Fruit fly (Drosophila melanogaster): ENCODE results near the gene CG15864.
A peak's percentile ranks its signal among the peaks of the same experiment; 100 is the strongest.

Gene CG15864

dm6 chr3R:8212594-8212993 is 35.6 kb upstream of the CG15864 start (continued):
- TF ChIP-seq chinmo (GFP tag; IDR thresholded peaks at IDR 0.05; ENCODE audit: partially characterized antibody) = no peak
- TF ChIP-seq Sry-β (GFP tag; optimal IDR thresholded peaks at IDR 0.05) = peak; percentile 8
- peak; percentile 61 for TF ChIP-seq chn (GFP tag; optimal IDR thresholded peaks at IDR 0.05)
- peak; percentile 55 for TF ChIP-seq fd102C (GFP tag; optimal IDR thresholded peaks at IDR 0.05)
- TF ChIP-seq Deaf1 (tag; optimal IDR thresholded peaks at IDR 0.05) = peak; percentile 26
- TF ChIP-seq Ssrp (tag; optimal IDR thresholded peaks at IDR 0.05) = peak; percentile 58
- no peak for TF ChIP-seq Scr (GFP tag; IDR thresholded peaks at IDR 0.05; ENCODE audit: partially characterized antibody)
- no peak for TF ChIP-seq CG2116 (GFP tag; optimal IDR thresholded peaks at IDR 0.05)
- TF ChIP-seq Spps (tag; optimal IDR thresholded peaks at IDR 0.05) = peak; percentile 62
- peak; percentile 51 for TF ChIP-seq CG7786 (GFP tag; optimal IDR thresholded peaks at IDR 0.05)
- peak; percentile 30 for TF ChIP-seq CG1233 (GFP tag; optimal IDR thresholded peaks at IDR 0.05)
- peak; percentile 23 for TF ChIP-seq CG18476 (GFP tag; optimal IDR thresholded peaks at IDR 0.05)
- peak; percentile 79 for TF ChIP-seq CG10979 (tag; optimal IDR thresholded peaks at IDR 0.05)
- TF ChIP-seq CG15514 (GFP tag; optimal IDR thresholded peaks at IDR 0.05) = no peak
- TF ChIP-seq jumu (GFP tag; optimal IDR thresholded peaks at IDR 0.05) = peak; percentile 49
- TF ChIP-seq CG13287 (GFP tag; IDR thresholded peaks at IDR 0.05; ENCODE audit: partially characterized antibody) = no peak
- TF ChIP-seq exex (tag; optimal IDR thresholded peaks at IDR 0.05) = no peak
- TF ChIP-seq Myb (GFP tag; optimal IDR thresholded peaks at IDR 0.05) = peak; percentile 46
- TF ChIP-seq Dad (GFP tag; optimal IDR thresholded peaks at IDR 0.05) = no peak
- no peak for TF ChIP-seq CG3726 (GFP tag; IDR thresholded peaks at IDR 0.05)
- TF ChIP-seq CG1529 (GFP tag; optimal IDR thresholded peaks at IDR 0.05) = peak; percentile 49
- no peak for TF ChIP-seq Aef1 (GFP tag; IDR thresholded peaks at IDR 0.05)
- peak; percentile 62 for TF ChIP-seq Mes4 (GFP tag; optimal IDR thresholded peaks at IDR 0.05)
- no peak for TF ChIP-seq vfl (GFP tag; optimal IDR thresholded peaks at IDR 0.05)
- TF ChIP-seq BtbVII (GFP tag; optimal IDR thresholded peaks at IDR 0.05) = peak; percentile 2
- peak; percentile 83 for TF ChIP-seq dmrt11E (tag; optimal IDR thresholded peaks at IDR 0.05)
- no peak for TF ChIP-seq Max (GFP tag; optimal IDR thresholded peaks at IDR 0.05)
- peak; percentile 70 for TF ChIP-seq run (tag; optimal IDR thresholded peaks at IDR 0.05)
- peak; percentile 51 for TF ChIP-seq CG14441 (GFP tag; IDR thresholded peaks at IDR 0.05)
- no peak for TF ChIP-seq eve (GFP tag; optimal IDR thresholded peaks at IDR 0.05)
- TF ChIP-seq CG16779 (GFP tag; IDR thresholded peaks at IDR 0.05) = no peak
- TF ChIP-seq Atf6 (GFP tag; IDR thresholded peaks at IDR 0.05) = no peak; the same call in 1 of the 2 replicates
- TF ChIP-seq eyg (GFP tag; optimal IDR thresholded peaks at IDR 0.05) = no peak
- TF ChIP-seq CG9215 (GFP tag; IDR thresholded peaks at IDR 0.05) = 0 out of 2 replicates have a peak, but pooled peaks have one; percentile 5
- TF ChIP-seq CG15011 (GFP tag; optimal IDR thresholded peaks at IDR 0.05) = no peak
- TF ChIP-seq Tbp (GFP tag; optimal IDR thresholded peaks at IDR 0.05) = no peak
- TF ChIP-seq CG3995 (GFP tag; optimal IDR thresholded peaks at IDR 0.05) = no peak
- TF ChIP-seq CG6254 (GFP tag; optimal IDR thresholded peaks at IDR 0.05) = peak; percentile 59
- peak; percentile 44; the same call in 1 of the 2 replicates for TF ChIP-seq ssp (GFP tag; IDR thresholded peaks at IDR 0.05)
- TF ChIP-seq dati (GFP tag; IDR thresholded peaks at IDR 0.05) = no peak
- no peak for TF ChIP-seq CkIIα-i1 (GFP tag; IDR thresholded peaks at IDR 0.05)
- 0 out of 3 replicates have a peak, but pooled peaks have one; percentile 42 for TF ChIP-seq dysf (GFP tag; IDR thresholded peaks at IDR 0.05)
- TF ChIP-seq slbo (GFP tag; IDR thresholded peaks at IDR 0.05) = peak; percentile 28
- TF ChIP-seq CG2120 (GFP tag; optimal IDR thresholded peaks at IDR 0.05) = no peak
- no peak for TF ChIP-seq klu (GFP tag; IDR thresholded peaks at IDR 0.05)
- no peak for TF ChIP-seq emc (GFP tag; optimal IDR thresholded peaks at IDR 0.05)
- TF ChIP-seq zfh2 (GFP tag; optimal IDR thresholded peaks at IDR 0.05) = no peak
- TF ChIP-seq H15 (GFP tag; IDR thresholded peaks at IDR 0.05) = peak; percentile 28; the same call in 1 of the 3 replicates
- no peak for TF ChIP-seq fru (optimal IDR thresholded peaks at IDR 0.05)
- TF ChIP-seq CG12744 (GFP tag; optimal IDR thresholded peaks at IDR 0.05) = no peak
- TF ChIP-seq Poxn (GFP tag; IDR thresholded peaks at IDR 0.05) = no peak
- TF ChIP-seq CG17802 (tag; optimal IDR thresholded peaks at IDR 0.05) = peak; percentile 34
